Fruit fly (Drosophila melanogaster): ENCODE measurements around the gene CG12253.
A peak's percentile ranks its signal among the peaks of the same experiment; 100 is the strongest.

CG12253 gene

dm6 chr2L:10970134-10970533 is 17.5 kb upstream of the CG12253 start, which contains the start of the genes Tmem214 and YL-1:
Gene Tmem214 (minus strand): TSS chr2L:10970275.
Gene YL-1 (plus strand): TSS chr2L:10970443.
- TF ChIP-seq lola (GFP tag; optimal IDR thresholded peaks at IDR 0.05) (no peak), Sp1 (GFP tag; optimal IDR thresholded peaks at IDR 0.05) (peak; percentile 8), pan (optimal IDR thresholded peaks at IDR 0.05) (no peak), jim (GFP tag; optimal IDR thresholded peaks at IDR 0.05) (no peak), fru (GFP tag; optimal IDR thresholded peaks at IDR 0.05) (no peak), br (GFP tag; optimal IDR thresholded peaks at IDR 0.05) (no peak), foxo (GFP tag; optimal IDR thresholded peaks at IDR 0.05) (no peak), CG9705 (GFP tag; optimal IDR thresholded peaks at IDR 0.05) (no peak), Hr83 (GFP tag; optimal IDR thresholded peaks at IDR 0.05; ENCODE audit: poor library complexity, severe bottlenecking) (no peak), GATAd (GFP tag; optimal IDR thresholded peaks at IDR 0.05) (no peak), Mio (GFP tag; optimal IDR thresholded peaks at IDR 0.05) (no peak), Rel (GFP tag; optimal IDR thresholded peaks at IDR 0.05) (no peak), Rel (tag; optimal IDR thresholded peaks at IDR 0.05) (peak; percentile 33), ey (GFP tag; optimal IDR thresholded peaks at IDR 0.05) (no peak), OdsH (GFP tag; optimal IDR thresholded peaks at IDR 0.05) (no peak), woc (GFP tag; optimal IDR thresholded peaks at IDR 0.05) (no peak), CG32264 (GFP tag; optimal IDR thresholded peaks at IDR 0.05) (no peak), h (GFP tag; optimal IDR thresholded peaks at IDR 0.05) (peak; percentile 2), sage (GFP tag; optimal IDR thresholded peaks at IDR 0.05) (no peak), tai (GFP tag; optimal IDR thresholded peaks at IDR 0.05) (no peak), CrebA (GFP tag; optimal IDR thresholded peaks at IDR 0.05; ENCODE audit: borderline replicate concordance) (no peak), psq (GFP tag; optimal IDR thresholded peaks at IDR 0.05) (no peak), N (GFP tag; optimal IDR thresholded peaks at IDR 0.05) (no peak), Abd-B (GFP tag; optimal IDR thresholded peaks at IDR 0.05) (no peak), Myc (optimal IDR thresholded peaks at IDR 0.05) (peak; percentile 16), Hnf4 (GFP tag; optimal IDR thresholded peaks at IDR 0.05) (peak; percentile 28), Dif (GFP tag; optimal IDR thresholded peaks at IDR 0.05; ENCODE audit: partially characterized antibody) (no peak), Jra (GFP tag; optimal IDR thresholded peaks at IDR 0.05) (no peak), dsf (GFP tag; optimal IDR thresholded peaks at IDR 0.05; ENCODE audit: borderline replicate concordance) (no peak), rgr (GFP tag; optimal IDR thresholded peaks at IDR 0.05) (no peak), Dfd (GFP tag; optimal IDR thresholded peaks at IDR 0.05) (no peak), usp (GFP tag; optimal IDR thresholded peaks at IDR 0.05) (no peak), dmrt93B (GFP tag; optimal IDR thresholded peaks at IDR 0.05) (no peak), sv (GFP tag; optimal IDR thresholded peaks at IDR 0.05) (no peak), dl (GFP tag; optimal IDR thresholded peaks at IDR 0.05; ENCODE audit: insufficient read depth in 1 of 2, partially characterized antibody in 2 of 2) (no peak), HLH106 (tag; optimal IDR thresholded peaks at IDR 0.05) (no peak), Vsx2 (GFP tag; optimal IDR thresholded peaks at IDR 0.05; ENCODE audit: partially characterized antibody) (no peak), Hr78 (GFP tag; optimal IDR thresholded peaks at IDR 0.05) (no peak), brk (GFP tag; optimal IDR thresholded peaks at IDR 0.05) (no peak)

- no peak for TF ChIP-seq Hr83 (GFP tag; optimal IDR thresholded peaks at IDR 0.05; ENCODE audit: poor library complexity, severe bottlenecking)
- TF ChIP-seq sage (GFP tag; optimal IDR thresholded peaks at IDR 0.05): no peak
- peak; percentile 80 for TF ChIP-seq rgr (GFP tag; optimal IDR thresholded peaks at IDR 0.05)
- no peak for TF ChIP-seq Dif (GFP tag; optimal IDR thresholded peaks at IDR 0.05; ENCODE audit: partially characterized antibody)
- peak; percentile 24 for TF ChIP-seq CG32264 (GFP tag; optimal IDR thresholded peaks at IDR 0.05)
- TF ChIP-seq CG9705 (GFP tag; optimal IDR thresholded peaks at IDR 0.05): no peak
- TF ChIP-seq h (GFP tag; optimal IDR thresholded peaks at IDR 0.05): peak; percentile 79
- TF ChIP-seq sv (GFP tag; optimal IDR thresholded peaks at IDR 0.05): no peak
- no peak for TF ChIP-seq pan (optimal IDR thresholded peaks at IDR 0.05)
- TF ChIP-seq Vsx2 (GFP tag; optimal IDR thresholded peaks at IDR 0.05; ENCODE audit: partially characterized antibody): no peak
- TF ChIP-seq dsf (GFP tag; optimal IDR thresholded peaks at IDR 0.05; ENCODE audit: borderline replicate concordance): no peak
- TF ChIP-seq Dfd (GFP tag; optimal IDR thresholded peaks at IDR 0.05): no peak
- no peak for TF ChIP-seq usp (GFP tag; optimal IDR thresholded peaks at IDR 0.05)
- TF ChIP-seq Abd-B (GFP tag; optimal IDR thresholded peaks at IDR 0.05): no peak
- TF ChIP-seq woc (GFP tag; optimal IDR thresholded peaks at IDR 0.05): no peak
- TF ChIP-seq dmrt93B (GFP tag; optimal IDR thresholded peaks at IDR 0.05): no peak
- TF ChIP-seq foxo (GFP tag; optimal IDR thresholded peaks at IDR 0.05): peak in 1 of 2 experiments; percentile 70
- no peak for TF ChIP-seq jim (GFP tag; optimal IDR thresholded peaks at IDR 0.05)
- peak; percentile 62 for TF ChIP-seq Sp1 (GFP tag; optimal IDR thresholded peaks at IDR 0.05)
- TF ChIP-seq HLH106 (tag; optimal IDR thresholded peaks at IDR 0.05): peak; percentile 72
- no peak for TF ChIP-seq N (GFP tag; optimal IDR thresholded peaks at IDR 0.05)
- TF ChIP-seq brk (GFP tag; optimal IDR thresholded peaks at IDR 0.05): no peak
- TF ChIP-seq CrebA (GFP tag; optimal IDR thresholded peaks at IDR 0.05; ENCODE audit: borderline replicate concordance): no peak
- peak; percentile 46 for TF ChIP-seq Hnf4 (GFP tag; optimal IDR thresholded peaks at IDR 0.05)
- TF ChIP-seq lola (GFP tag; optimal IDR thresholded peaks at IDR 0.05): no peak
- TF ChIP-seq ey (GFP tag; optimal IDR thresholded peaks at IDR 0.05): peak; percentile 77
- no peak for TF ChIP-seq Mio (GFP tag; optimal IDR thresholded peaks at IDR 0.05)
- TF ChIP-seq psq (GFP tag; optimal IDR thresholded peaks at IDR 0.05): peak; percentile 54
- no peak for TF ChIP-seq Rel (GFP tag; optimal IDR thresholded peaks at IDR 0.05)
- no peak for TF ChIP-seq Rel (tag; optimal IDR thresholded peaks at IDR 0.05)
- no peak for TF ChIP-seq br (GFP tag; optimal IDR thresholded peaks at IDR 0.05)
- TF ChIP-seq OdsH (GFP tag; optimal IDR thresholded peaks at IDR 0.05): peak; percentile 43
- peak; percentile 77 for TF ChIP-seq fru (GFP tag; optimal IDR thresholded peaks at IDR 0.05)
- no peak for TF ChIP-seq Hr78 (GFP tag; optimal IDR thresholded peaks at IDR 0.05)
- no peak for TF ChIP-seq GATAd (GFP tag; optimal IDR thresholded peaks at IDR 0.05)
- no peak for TF ChIP-seq Myc (optimal IDR thresholded peaks at IDR 0.05)
- TF ChIP-seq tai (GFP tag; optimal IDR thresholded peaks at IDR 0.05): no peak
- no peak for TF ChIP-seq Jra (GFP tag; optimal IDR thresholded peaks at IDR 0.05)
- TF ChIP-seq dl (GFP tag; optimal IDR thresholded peaks at IDR 0.05; ENCODE audit: insufficient read depth in 1 of 2, partially characterized antibody in 2 of 2): no peak
Measured at dm6 chr2L:10972224-10972623, 15.4 kb upstream of the CG12253 start, which contains the start of gene CG16743. Gene CG16743 (plus strand): TSS chr2L:10972280.
